Worm (Caenorhabditis elegans): Measurements from ENCODE around the gene mob-3.

- TF ChIP-seq daf-16 (GFP tag; optimal IDR thresholded peaks at IDR 0.05) (no peak), daf-16 (tag; optimal IDR thresholded peaks at IDR 0.05) (no peak), fos-1 (tag; optimal IDR thresholded peaks at IDR 0.05) (no peak), R02D3.7 (tag; optimal IDR thresholded peaks at IDR 0.05) (no peak), nhr-77 (tag; optimal IDR thresholded peaks at IDR 0.05) (no peak), ama-1 (optimal IDR thresholded peaks at IDR 0.05) (no peak), nhr-76 (tag; optimal IDR thresholded peaks at IDR 0.05) (no peak), nhr-28 (tag; optimal IDR thresholded peaks at IDR 0.05) (no peak), ceh-82 (tag; optimal IDR thresholded peaks at IDR 0.05) (no peak), Y105C5A.15 (GFP tag; IDR thresholded peaks at IDR 0.05) (no peak), dpl-1 (GFP tag; optimal IDR thresholded peaks at IDR 0.05) (no peak), snpc-4 (tag; optimal IDR thresholded peaks at IDR 0.05) (no peak), arid-1 (GFP tag; conservative IDR thresholded peaks at IDR 0.05) (no peak)
Measured at ce11 chrIV:7424198-7424597, 35.5 kb upstream of the mob-3 start, which contains the start of gene unc-82.
